Fruit fly (Drosophila melanogaster) whole organism, pupa: Measurements from ENCODE around the gene PGRP-LD.

Experiments used
- CG10348 ChIP-seq: fragments of 200-800 bp; sonication (Bioruptor generic); IDR thresholded peaks from 2 replicates; pipeline ENCODE4 v1.3.6; 2022; ENCODE audit warnings: missing biosample characterization, missing genetic modification characterization
- CG12605 ChIP-seq: fragments of 200-800 bp; sonication (Bioruptor generic); IDR thresholded peaks from 2 replicates; pipeline ENCODE4 v1.3.6; 2022; ENCODE audit warnings: missing biosample characterization, missing genetic modification characterization
- CG13204 ChIP-seq: fragments of 200-800 bp; sonication (Bioruptor generic); optimal IDR thresholded peaks from 2 replicates; lab custom pipeline; 2018; ENCODE audit warnings: missing biosample characterization, mild to moderate bottlenecking, missing genetic modification characterization, moderate library complexity
- CG14655 ChIP-seq: fragments of 200-800 bp; sonication (Bioruptor generic); optimal IDR thresholded peaks from 3 replicates; lab custom pipeline; 2017; ENCODE audit warnings: mild to moderate bottlenecking, missing biosample characterization, missing genetic modification reagents, missing genetic modification characterization
- CG15710 ChIP-seq: fragments of 200-800 bp; sonication (Bioruptor generic); optimal IDR thresholded peaks from 2 replicates; lab custom pipeline; 2018; ENCODE audit warnings: missing biosample characterization, mild to moderate bottlenecking, missing genetic modification characterization, moderate library complexity
- CG17806 ChIP-seq: fragments of 200-800 bp; sonication (Bioruptor generic); optimal IDR thresholded peaks from 2 replicates; lab custom pipeline; 2018; ENCODE audit warnings: missing biosample characterization, mild to moderate bottlenecking, missing genetic modification characterization, moderate library complexity
- CG32121 ChIP-seq: fragments of 200-800 bp; sonication (Bioruptor generic); IDR thresholded peaks from 2 replicates; pipeline ENCODE4 v1.3.6; 2022; ENCODE audit warnings: missing biosample characterization, missing genetic modification characterization
- CG34367 ChIP-seq: fragments of 200-800 bp; sonication (Bioruptor generic); optimal IDR thresholded peaks from 2 replicates; lab custom pipeline; 2018; ENCODE audit warnings: missing biosample characterization, mild to moderate bottlenecking, missing genetic modification characterization
- CG4496 ChIP-seq: fragments of 200-800 bp; sonication (Bioruptor generic); IDR thresholded peaks from 3 replicates; pipeline ENCODE4 v1.3.6; 2022; ENCODE audit warnings: missing biosample characterization, missing genetic modification characterization
- CG8159 ChIP-seq: fragments of 200-800 bp; sonication (Bioruptor generic); optimal IDR thresholded peaks from 3 replicates; lab custom pipeline; 2018; ENCODE audit warnings: missing biosample characterization, mild to moderate bottlenecking, missing genetic modification characterization, moderate library complexity
- CG8301 ChIP-seq: fragments of 200-800 bp; sonication (Bioruptor generic); optimal IDR thresholded peaks from 2 replicates; lab custom pipeline; 2018; ENCODE audit warnings: missing biosample characterization, mild to moderate bottlenecking, missing genetic modification characterization
- CG9948 ChIP-seq: fragments of 200-800 bp; sonication (Bioruptor generic); optimal IDR thresholded peaks from 2 replicates; lab custom pipeline; 2018; ENCODE audit warnings: missing biosample characterization, mild to moderate bottlenecking, missing genetic modification characterization, moderate library complexity
- D1 ChIP-seq: fragments of 200-800 bp; sonication (Bioruptor generic); optimal IDR thresholded peaks from 2 replicates; lab custom pipeline; 2018; ENCODE audit warnings: missing biosample characterization, mild to moderate bottlenecking, missing genetic modification characterization, moderate library complexity
- EcR ChIP-seq: fragments of 200-800 bp; sonication (Bioruptor generic); optimal IDR thresholded peaks from 3 replicates; lab custom pipeline; 2019; ENCODE audit warnings: missing biosample characterization, missing genetic modification characterization, mild to moderate bottlenecking, moderate library complexity, missing genetic modification reagents
- Ets98B ChIP-seq: fragments of 200-800 bp; sonication (Bioruptor generic); IDR thresholded peaks from 2 replicates; pipeline ENCODE4 v1.3.6; 2022; ENCODE audit warnings: missing biosample characterization, missing genetic modification characterization
- Pif1A ChIP-seq: fragments of 200-800 bp; sonication (Bioruptor generic); optimal IDR thresholded peaks from 3 replicates; lab custom pipeline; 2016; ENCODE audit warnings: missing biosample characterization, missing genetic modification characterization
- Pif1B ChIP-seq: fragments of 200-800 bp; sonication (Bioruptor generic); optimal IDR thresholded peaks from 3 replicates; lab custom pipeline; 2016; ENCODE audit warnings: missing biosample characterization, missing genetic modification characterization
- Snoo ChIP-seq: fragments of 200-800 bp; sonication (Bioruptor generic); optimal IDR thresholded peaks from 3 replicates; lab custom pipeline; 2017; ENCODE audit warnings: missing biosample characterization, mild to moderate bottlenecking, missing genetic modification characterization, inconsistent platforms
- fd96Ca ChIP-seq: fragments of 200-800 bp; sonication (Bioruptor generic); IDR thresholded peaks from 3 replicates; pipeline ENCODE4 v1.3.6; 2022; ENCODE audit warnings: missing biosample characterization, missing genetic modification characterization
- gl ChIP-seq: fragments of 200-800 bp; sonication (Bioruptor generic); optimal IDR thresholded peaks from 2 replicates; lab custom pipeline; 2018; ENCODE audit warnings: missing biosample characterization, mild to moderate bottlenecking, missing genetic modification characterization
- rn ChIP-seq: fragments of 200-800 bp; sonication (Bioruptor generic); IDR thresholded peaks from 2 replicates; pipeline ENCODE4 v1.3.6; 2022; ENCODE audit warnings: missing biosample characterization, missing genetic modification characterization

Gene PGRP-LD

dm6 chr3L:5828684-5829083, 48.8 kb downstream of the PGRP-LD start:
- TF ChIP-seq CG4496 (GFP tag; lab: Robert Waterston, UW): no peak
- no peak for TF ChIP-seq Snoo
- TF ChIP-seq EcR (GFP tag; lab: Kevin White, UChicago): no peak
- TF ChIP-seq CG8301 (tag; lab: Kevin White, UChicago): no peak
- no peak for TF ChIP-seq CG32121
- TF ChIP-seq gl (tag; lab: Kevin White, UChicago): no peak
- TF ChIP-seq CG9948 (tag; lab: Kevin White, UChicago): no peak
- no peak for TF ChIP-seq CG10348 (GFP tag; lab: Robert Waterston, UW)
- TF ChIP-seq CG34367 (tag; lab: Kevin White, UChicago): no peak
- TF ChIP-seq CG13204 (GFP tag; lab: Kevin White, UChicago): no peak
- TF ChIP-seq CG12605 (GFP tag; lab: Robert Waterston, UW): no peak
- TF ChIP-seq CG8159 (tag; lab: Kevin White, UChicago): no peak
- TF ChIP-seq rn (GFP tag; lab: Robert Waterston, UW): no peak

- no peak for TF ChIP-seq fd96Ca
- TF ChIP-seq CG13204 (GFP tag; lab: Kevin White, UChicago): no peak
- no peak for TF ChIP-seq CG4496 (GFP tag; lab: Robert Waterston, UW)
- no peak for TF ChIP-seq CG9948 (tag; lab: Kevin White, UChicago)
- no peak for TF ChIP-seq CG8301 (tag; lab: Kevin White, UChicago)
- TF ChIP-seq Snoo: no peak
- no peak for TF ChIP-seq CG8159 (tag; lab: Kevin White, UChicago)
- no peak for TF ChIP-seq D1 (tag; lab: Kevin White, UChicago)
- TF ChIP-seq CG32121: no peak
- TF ChIP-seq CG34367 (tag; lab: Kevin White, UChicago): no peak
- no peak for TF ChIP-seq CG10348 (GFP tag; lab: Robert Waterston, UW)
- no peak for TF ChIP-seq Pif1B (GFP tag; lab: Kevin White, UChicago)
- TF ChIP-seq CG12605 (GFP tag; lab: Robert Waterston, UW): no peak
- no peak for TF ChIP-seq CG14655 (GFP tag; lab: Kevin White, UChicago)
- no peak for TF ChIP-seq CG15710 (tag; lab: Kevin White, UChicago)
- no peak for TF ChIP-seq Ets98B (GFP tag; lab: Robert Waterston, UW)
These were observed 50.8 kb downstream of the PGRP-LD start for dm6 chr3L:5830649-5831048.

DNA sequence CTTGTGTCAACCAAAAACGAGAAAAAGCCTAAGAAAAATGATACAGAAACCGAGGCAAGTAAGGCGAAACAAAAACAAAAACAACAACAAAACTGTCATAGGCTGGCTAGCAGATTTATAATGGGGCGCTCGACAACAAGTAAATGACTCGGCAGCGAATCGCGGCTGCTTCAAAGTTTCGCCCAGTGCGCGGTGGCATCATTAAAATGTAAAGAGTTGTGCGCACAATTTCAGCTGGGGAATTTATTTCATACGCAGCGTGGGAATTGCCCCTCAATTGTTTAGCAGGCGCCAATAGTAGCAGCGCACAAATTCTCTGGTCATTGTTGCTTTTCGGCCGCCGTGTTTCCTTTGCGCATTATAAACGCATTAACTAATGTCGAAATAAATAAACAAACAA, 52.0 kb downstream of the PGRP-LD start:
- TF ChIP-seq CG13204 (GFP tag; lab: Kevin White, UChicago) (no peak), Pif1B (GFP tag; lab: Kevin White, UChicago) (no peak), D1 (tag; lab: Kevin White, UChicago) (no peak), EcR (GFP tag; lab: Kevin White, UChicago) (no peak), CG8159 (tag; lab: Kevin White, UChicago) (no peak), fd96Ca (no peak), CG10348 (GFP tag; lab: Robert Waterston, UW) (no peak), CG15710 (tag; lab: Kevin White, UChicago) (no peak), gl (tag; lab: Kevin White, UChicago) (no peak), Snoo (no peak), CG34367 (tag; lab: Kevin White, UChicago) (no peak), rn (GFP tag; lab: Robert Waterston, UW) (no peak)
- TF ChIP-seq, all 21 proteins: peak for 0

dm6 chr3L:5833761-5834160, 53.9 kb downstream of the PGRP-LD start:
- TF ChIP-seq EcR (GFP tag; lab: Kevin White, UChicago): peak; percentile 0
- TF ChIP-seq CG32121: no peak
- no peak for TF ChIP-seq CG17806 (tag; lab: Kevin White, UChicago)
- TF ChIP-seq CG13204 (GFP tag; lab: Kevin White, UChicago): peak; percentile 43
- TF ChIP-seq Pif1B (GFP tag; lab: Kevin White, UChicago): no peak

- TF ChIP-seq fd96Ca (peak; percentile 98), CG10348 (GFP tag; lab: Robert Waterston, UW) (no peak), CG8159 (tag; lab: Kevin White, UChicago) (peak; percentile 68), Snoo (peak; percentile 41), CG34367 (tag; lab: Kevin White, UChicago) (peak; percentile 79), EcR (GFP tag; lab: Kevin White, UChicago) (no peak), CG8301 (tag; lab: Kevin White, UChicago) (peak; percentile 93), CG9948 (tag; lab: Kevin White, UChicago) (peak; percentile 77), rn (GFP tag; lab: Robert Waterston, UW) (peak; percentile 93), CG14655 (GFP tag; lab: Kevin White, UChicago) (peak; percentile 94), CG32121 (peak; percentile 96), CG12605 (GFP tag; lab: Robert Waterston, UW) (peak; percentile 91), CG13204 (GFP tag; lab: Kevin White, UChicago) (peak; percentile 2), Pif1B (GFP tag; lab: Kevin White, UChicago) (peak; percentile 85), D1 (tag; lab: Kevin White, UChicago) (no peak), Ets98B (GFP tag; lab: Robert Waterston, UW) (peak; percentile 98), Pif1A (peak; percentile 92), gl (tag; lab: Kevin White, UChicago) (peak; percentile 52), CG15710 (tag; lab: Kevin White, UChicago) (peak; percentile 73), CG17806 (tag; lab: Kevin White, UChicago) (peak; percentile 77), CG4496 (GFP tag; lab: Robert Waterston, UW) (peak; percentile 98)
These were observed 54.4 kb downstream of the PGRP-LD start for dm6 chr3L:5834245-5834644.
